Worm (Caenorhabditis elegans) whole organism, young adult: ENCODE results near the gene rskd-1.

Experiments used
- B0019.2 ChIP-seq: fragments of 200-800 bp; sonication (Bioruptor generic); conservative IDR thresholded peaks from 2 replicates; pipeline ENCODE4 v1.3.6; 2022; ENCODE audit warnings: missing genetic modification reagents, missing genetic modification characterization, missing compliant biosample characterization
- B0336.3 ChIP-seq: fragments of 200-800 bp; sonication (Bioruptor generic); IDR thresholded peaks from 2 replicates; pipeline ENCODE4 v1.3.6; 2022; ENCODE audit warnings: missing genetic modification characterization, missing compliant biosample characterization
- D2030.7 ChIP-seq: fragments of 200-800 bp; sonication (Bioruptor generic); IDR thresholded peaks from 2 replicates; pipeline ENCODE4 v1.3.6; 2022; ENCODE audit warnings: missing genetic modification reagents, missing genetic modification characterization, missing compliant biosample characterization
- F39B2.1 ChIP-seq: fragments of 200-800 bp; sonication (Bioruptor generic); IDR thresholded peaks from 2 replicates; pipeline ENCODE4 v1.3.6; 2022; ENCODE audit warnings: missing genetic modification reagents, missing genetic modification characterization, missing compliant biosample characterization
- F57A8.1 ChIP-seq: fragments of 200-800 bp; sonication (Bioruptor generic); optimal IDR thresholded peaks from 2 replicates; lab custom pipeline; 2018; ENCODE audit warnings: mild to moderate bottlenecking, missing genetic modification characterization, moderate library complexity, missing compliant biosample characterization
- K12H6.12 ChIP-seq: fragments of 200-800 bp; sonication (Bioruptor generic); optimal IDR thresholded peaks from 2 replicates; lab custom pipeline; 2018; ENCODE audit warnings: mild to moderate bottlenecking, missing genetic modification characterization, missing compliant biosample characterization
- Y56A3A.18 ChIP-seq: fragments of 200-800 bp; sonication (Bioruptor generic); IDR thresholded peaks from 2 replicates; pipeline ENCODE4 v1.3.6; 2022; ENCODE audit warnings: missing genetic modification reagents, missing genetic modification characterization, missing compliant biosample characterization
- ZK185.1 ChIP-seq: sonication (generic microtip); optimal IDR thresholded peaks from 2 replicates; lab custom pipeline; 2016; ENCODE audit warnings: mild to moderate bottlenecking, missing genetic modification characterization, missing compliant biosample characterization; ENCODE audit not compliant: poor library complexity, severe bottlenecking
- akir-1 ChIP-seq: fragments of 200-800 bp; sonication (Bioruptor generic); optimal IDR thresholded peaks from 2 replicates; lab custom pipeline; 2018; ENCODE audit warnings: mild to moderate bottlenecking, missing genetic modification characterization, moderate library complexity, missing compliant biosample characterization
- aptf-3 ChIP-seq: fragments of 200-800 bp; sonication (Bioruptor generic); IDR thresholded peaks from 2 replicates; pipeline ENCODE4 v1.3.6; 2022; ENCODE audit warnings: missing genetic modification characterization, missing compliant biosample characterization
- atf-7 ChIP-seq: sonication (generic microtip); optimal IDR thresholded peaks from 2 replicates; lab custom pipeline; 2017; ENCODE audit warnings: mild to moderate bottlenecking, missing genetic modification characterization, missing compliant biosample characterization
- athp-1 ChIP-seq: sonication (generic microtip); optimal IDR thresholded peaks from 2 replicates; lab custom pipeline; 2017; ENCODE audit warnings: mild to moderate bottlenecking, missing genetic modification characterization, missing compliant biosample characterization
- attf-3 ChIP-seq: fragments of 200-800 bp; sonication (Bioruptor generic); conservative IDR thresholded peaks from 2 replicates; pipeline ENCODE4 v1.3.6; 2022; ENCODE audit warnings: missing genetic modification reagents, missing genetic modification characterization, missing compliant biosample characterization
- attf-5 ChIP-seq: fragments of 200-800 bp; sonication (Bioruptor generic); optimal IDR thresholded peaks from 2 replicates; lab custom pipeline; 2018; ENCODE audit warnings: mild to moderate bottlenecking, missing genetic modification characterization, missing compliant biosample characterization
- ceh-40 ChIP-seq: fragments of 200-800 bp; sonication (Bioruptor generic); IDR thresholded peaks from 2 replicates; pipeline ENCODE4 v1.3.6; 2022; ENCODE audit warnings: missing genetic modification characterization, missing compliant biosample characterization
- chd-7 ChIP-seq: sonication (generic microtip); optimal IDR thresholded peaks from 2 replicates; lab custom pipeline; 2016; ENCODE audit warnings: mild to moderate bottlenecking, missing genetic modification characterization, moderate library complexity, missing compliant biosample characterization
- dox-1 ChIP-seq: fragments of 200-800 bp; sonication (Bioruptor generic); IDR thresholded peaks from 2 replicates; pipeline ENCODE4 v1.3.6; 2022; ENCODE audit warnings: missing genetic modification reagents, missing genetic modification characterization, missing compliant biosample characterization
- dpl-1 ChIP-seq: fragments of 150-350 bp; optimal IDR thresholded peaks from 2 replicates; lab custom pipeline; 2014; ENCODE audit warnings: missing biosample characterization, missing genetic modification reagents, missing genetic modification characterization
- egl-18 ChIP-seq: fragments of 200-800 bp; sonication (Bioruptor generic); IDR thresholded peaks from 2 replicates; pipeline ENCODE4 v1.3.6; 2022; ENCODE audit warnings: missing genetic modification reagents, missing genetic modification characterization, missing compliant biosample characterization
- egrh-3 ChIP-seq: fragments of 200-800 bp; sonication (Bioruptor generic); IDR thresholded peaks from 2 replicates; pipeline ENCODE4 v1.3.6; 2022; ENCODE audit warnings: missing genetic modification reagents, missing genetic modification characterization, missing compliant biosample characterization
- fkh-3 ChIP-seq: sonication (generic microtip); optimal IDR thresholded peaks from 2 replicates; lab custom pipeline; 2016; ENCODE audit warnings: mild to moderate bottlenecking, missing genetic modification characterization, missing compliant biosample characterization
- gei-17 ChIP-seq: fragments of 200-800 bp; sonication (Bioruptor generic); optimal IDR thresholded peaks from 2 replicates; lab custom pipeline; 2018; ENCODE audit warnings: mild to moderate bottlenecking, missing genetic modification characterization, missing compliant biosample characterization
- him-1 ChIP-seq: sonication (generic microtip); optimal IDR thresholded peaks from 2 replicates; lab custom pipeline; 2016; ENCODE audit warnings: missing genotype, missing genetic modification reagents, missing genetic modification characterization, missing compliant biosample characterization
- hlh-26 ChIP-seq: fragments of 200-800 bp; sonication (Bioruptor generic); conservative IDR thresholded peaks from 2 replicates; pipeline ENCODE4 v1.3.6; 2022; ENCODE audit warnings: missing genetic modification reagents, missing genetic modification characterization, missing compliant biosample characterization
- hmg-1.2 ChIP-seq: fragments of 200-800 bp; sonication (Bioruptor generic); IDR thresholded peaks from 2 replicates; pipeline ENCODE4 v1.3.6; 2022; ENCODE audit warnings: missing genetic modification reagents, missing genetic modification characterization, missing compliant biosample characterization
- hmg-20 ChIP-seq: fragments of 200-800 bp; sonication (Bioruptor generic); IDR thresholded peaks from 2 replicates; pipeline ENCODE4 v1.3.6; 2022; ENCODE audit warnings: missing genetic modification reagents, missing genetic modification characterization, missing compliant biosample characterization
- hrde-1 ChIP-seq: sonication (generic microtip); optimal IDR thresholded peaks from 2 replicates; lab custom pipeline; 2016; ENCODE audit warnings: missing genetic modification characterization, mild to moderate bottlenecking, missing compliant biosample characterization, moderate library complexity, missing genotype, missing genetic modification reagents, borderline replicate concordance
- hsf-1 ChIP-seq: fragments of 200-800 bp; sonication (Bioruptor generic); IDR thresholded peaks from 2 replicates; pipeline ENCODE4 v1.3.6; 2022; ENCODE audit warnings: missing genetic modification reagents, missing genetic modification characterization, missing compliant biosample characterization
- let-526 ChIP-seq: fragments of 200-800 bp; sonication (Bioruptor generic); IDR thresholded peaks from 2 replicates; pipeline ENCODE4 v1.3.6; 2022; ENCODE audit warnings: missing genetic modification reagents, missing genetic modification characterization, missing compliant biosample characterization
- let-607 ChIP-seq, 2 experiments: fragments of 200-800 bp in 1 of 2; sonication (Bioruptor generic) in 1 of 2; sonication (generic microtip) in 1 of 2; optimal IDR thresholded peaks; 2 replicates each; lab custom pipeline; 2016 to 2018; ENCODE audit warnings: mild to moderate bottlenecking in 2 of 2, missing compliant biosample characterization in 2 of 2, missing genetic modification characterization in 2 of 2, moderate library complexity in 2 of 2, missing genotype in 1 of 2
- lin-40 ChIP-seq: sonication (generic microtip); optimal IDR thresholded peaks from 2 replicates; lab custom pipeline; 2016; ENCODE audit warnings: missing genetic modification characterization, mild to moderate bottlenecking, missing compliant biosample characterization, missing genotype, missing genetic modification reagents
- nhr-80 ChIP-seq: sonication (generic microtip); optimal IDR thresholded peaks from 2 replicates; lab custom pipeline; 2016; ENCODE audit warnings: missing genetic modification characterization, missing compliant biosample characterization
- snpc-3.4 ChIP-seq: sonication (generic microtip); optimal IDR thresholded peaks from 2 replicates; lab custom pipeline; 2017; ENCODE audit warnings: missing genetic modification characterization, mild to moderate bottlenecking, missing compliant biosample characterization, antibody characterized with exemption, moderate library complexity, missing genotype, missing genetic modification reagents
- snpc-4 ChIP-seq, 5 experiments: fragments of 150-350 bp in 1 of 5; sonication (generic microtip) in 4 of 5; optimal IDR thresholded peaks; 2 replicates each; lab custom pipeline; 2014 to 2018; ENCODE audit warnings: missing genetic modification characterization in 5 of 5, missing biosample characterization in 3 of 5, antibody characterized with exemption in 2 of 5, mild to moderate bottlenecking in 2 of 5, missing compliant biosample characterization in 2 of 5, missing genotype in 2 of 5, moderate library complexity in 2 of 5, missing genetic modification reagents in 1 of 5
- tbp1 ChIP-seq: fragments of 200-800 bp; sonication (Bioruptor generic); optimal IDR thresholded peaks from 2 replicates; lab custom pipeline; 2018; ENCODE audit warnings: mild to moderate bottlenecking, missing genetic modification characterization, missing compliant biosample characterization
- tbx-9 ChIP-seq: sonication (generic microtip); optimal IDR thresholded peaks from 2 replicates; lab custom pipeline; 2016; ENCODE audit warnings: borderline replicate concordance, missing genetic modification characterization, inconsistent platforms, missing compliant biosample characterization
- tlf-1 ChIP-seq: fragments of 200-800 bp; sonication (Bioruptor generic); optimal IDR thresholded peaks from 2 replicates; lab custom pipeline; 2018; ENCODE audit warnings: mild to moderate bottlenecking, missing genetic modification characterization, missing compliant biosample characterization
- unc-62 ChIP-seq: fragments of 150-350 bp; optimal IDR thresholded peaks from 2 replicates; lab custom pipeline; 2014; ENCODE audit warnings: missing biosample characterization, missing genetic modification reagents, missing genetic modification characterization
- xnd-1 ChIP-seq: sonication (generic microtip); optimal IDR thresholded peaks from 2 replicates; lab custom pipeline; 2016; ENCODE audit warnings: missing genotype, missing genetic modification reagents, missing genetic modification characterization, missing compliant biosample characterization
- zfh-2 ChIP-seq: fragments of 200-800 bp; sonication (Bioruptor generic); conservative IDR thresholded peaks from 2 replicates; pipeline ENCODE4 v1.3.6; 2022; ENCODE audit warnings: missing genetic modification reagents, missing genetic modification characterization, missing compliant biosample characterization
- ztf-26 ChIP-seq: sonication (generic microtip); optimal IDR thresholded peaks from 2 replicates; lab custom pipeline; 2017; ENCODE audit warnings: missing genetic modification characterization, missing compliant biosample characterization

rskd-1 gene

DNA sequence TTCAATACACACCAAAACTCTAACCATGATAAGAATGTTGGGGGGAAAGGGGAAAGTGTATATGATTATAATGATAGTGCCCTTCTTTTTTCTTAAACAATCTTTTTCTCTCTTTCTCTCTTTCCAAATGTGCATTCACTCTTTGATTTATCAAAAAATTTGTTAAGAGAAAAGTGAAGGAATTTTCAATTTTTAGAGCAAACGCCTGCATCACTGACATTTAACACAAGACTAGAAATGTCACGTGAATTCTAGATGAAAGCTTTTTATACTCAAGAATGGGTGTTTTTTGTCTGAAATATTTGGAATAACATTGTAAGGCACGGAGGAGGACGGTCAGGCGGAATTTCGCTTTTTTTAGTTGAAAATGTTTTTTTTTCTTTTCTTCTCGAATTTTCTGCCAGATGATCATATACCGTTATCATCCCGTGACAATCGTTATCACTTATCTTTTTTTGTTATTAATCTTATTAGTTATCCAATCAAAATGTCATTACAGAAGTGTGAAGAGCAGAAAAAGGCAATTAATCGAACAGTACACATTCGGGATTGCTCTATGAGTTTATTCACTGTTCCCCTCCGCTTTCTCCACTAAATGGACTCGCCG lies 13.7 kb upstream of the rskd-1 start, which contains the start of the genes frm-7 and F55C5.17 (continued):
- TF ChIP-seq lin-40 (tag; lab: Kevin White, UChicago) (peak; percentile 48), F57A8.1 (GFP tag; lab: Kevin White, UChicago) (no peak), attf-3 (GFP tag; lab: Robert Waterston, UW) (no peak), xnd-1 (tag; lab: Kevin White, UChicago) (no peak), nhr-80 (tag; lab: Kevin White, UChicago) (peak; percentile 58), D2030.7 (no peak), chd-7 (peak; percentile 32), snpc-4 (GFP tag; optimal IDR thresholded peaks at IDR 0.05; lab: Kevin White, UChicago) (no peak), snpc-4 (tag; optimal IDR thresholded peaks at IDR 0.05; lab: Kevin White, UChicago) (peak in 2 of 4 experiments; percentile 6 to 15), him-1 (no peak), hlh-26 (GFP tag; lab: Robert Waterston, UW) (no peak), let-607 (tag; optimal IDR thresholded peaks at IDR 0.05; lab: Kevin White, UChicago) (no peak), tlf-1 (GFP tag; lab: Kevin White, UChicago) (peak; percentile 20), F39B2.1 (GFP tag; lab: Robert Waterston, UW) (no peak), dpl-1 (no peak), ZK185.1 (tag; lab: Kevin White, UChicago) (peak; percentile 33), zfh-2 (GFP tag; lab: Robert Waterston, UW) (no peak), B0019.2 (GFP tag; lab: Robert Waterston, UW) (no peak), egrh-3 (GFP tag; lab: Robert Waterston, UW) (no peak), aptf-3 (GFP tag; lab: Robert Waterston, UW) (no peak), dox-1 (GFP tag; lab: Robert Waterston, UW) (no peak), atf-7 (tag; lab: Kevin White, UChicago) (peak; percentile 51), attf-5 (GFP tag; lab: Kevin White, UChicago) (peak; percentile 14), hmg-1.2 (GFP tag; lab: Robert Waterston, UW) (no peak), athp-1 (tag; lab: Kevin White, UChicago) (no peak), K12H6.12 (tag; lab: Kevin White, UChicago) (no peak), let-526 (GFP tag; lab: Robert Waterston, UW) (no peak), snpc-3.4 (tag; lab: Kevin White, UChicago) (no peak), hrde-1 (tag; lab: Kevin White, UChicago) (no peak), akir-1 (GFP tag; lab: Kevin White, UChicago) (no peak), Y56A3A.18 (GFP tag; lab: Robert Waterston, UW) (0 out of 2 replicates have a peak, but pooled peaks have one; percentile 27), ztf-26 (tag; lab: Kevin White, UChicago) (peak; percentile 64), gei-17 (GFP tag; lab: Kevin White, UChicago) (no peak), tbx-9 (tag; lab: Kevin White, UChicago) (no peak), tbp1 (GFP tag; lab: Kevin White, UChicago) (no peak), hmg-20 (GFP tag; lab: Robert Waterston, UW) (no peak), hsf-1 (GFP tag; lab: Robert Waterston, UW) (peak; percentile 86), egl-18 (GFP tag; lab: Robert Waterston, UW) (no peak), ceh-40 (GFP tag; lab: Robert Waterston, UW) (no peak), fkh-3 (no peak), unc-62 (GFP tag; lab: Kevin White, UChicago) (no peak), B0336.3 (GFP tag; lab: Robert Waterston, UW) (no peak)
